Worm (Caenorhabditis elegans) whole organism, L4 larva: Measurements from ENCODE around the gene Y39B6A.34.

Experiments
- ama-1 ChIP-seq: fragments of 150-350 bp; optimal IDR thresholded peaks from 2 replicates; lab custom pipeline; 2014; ENCODE audit warnings: inconsistent platforms, mixed read lengths
- ceh-82 ChIP-seq: sonication (generic microtip); optimal IDR thresholded peaks from 2 replicates; lab custom pipeline; 2017; ENCODE audit warnings: missing biosample characterization, missing genetic modification characterization
- lir-3 ChIP-seq: sonication (generic microtip); optimal IDR thresholded peaks from 2 replicates; lab custom pipeline; 2016; ENCODE audit warnings: mild to moderate bottlenecking, missing genetic modification characterization, missing compliant biosample characterization
- mep-1 ChIP-seq: fragments of 150-350 bp; sonication (generic microtip); optimal IDR thresholded peaks from 3 replicates; lab custom pipeline; 2014; ENCODE audit warnings: missing biosample characterization, missing genetic modification characterization
- nhr-237 ChIP-seq: sonication (generic microtip); optimal IDR thresholded peaks from 2 replicates; lab custom pipeline; 2017; ENCODE audit warnings: missing biosample characterization, missing genetic modification characterization
- nhr-77 ChIP-seq: fragments of 150-350 bp; optimal IDR thresholded peaks from 2 replicates; lab custom pipeline; 2014; ENCODE audit warnings: missing biosample characterization, missing genetic modification characterization
- pha-4 ChIP-seq, 2 experiments: fragments of 150-350 bp in 1 of 2; fragments of 200-800 bp in 1 of 2; sonication (Bioruptor generic) in 1 of 2; IDR thresholded peaks in 1 of 2; optimal IDR thresholded peaks in 1 of 2; 2 replicates each; pipeline versions ENCODE4 v1.3.6 to Lab custom; 2014 to 2022; ENCODE audit warnings: missing genetic modification characterization in 2 of 2, missing genetic modification reagents in 2 of 2, missing biosample characterization in 1 of 2, missing compliant biosample characterization in 1 of 2
- pqm-1 ChIP-seq: sonication (generic microtip); optimal IDR thresholded peaks from 2 replicates; lab custom pipeline; 2017; ENCODE audit warnings: missing biosample characterization, missing genetic modification characterization
- snpc-1.2 ChIP-seq: fragments of 200-800 bp; sonication (Bioruptor generic); IDR thresholded peaks from 2 replicates; pipeline ENCODE4 v1.3.6; 2022; ENCODE audit warnings: missing genetic modification reagents, missing genetic modification characterization, missing compliant biosample characterization
- snpc-4 ChIP-seq: fragments of 150-350 bp; optimal IDR thresholded peaks from 2 replicates; lab custom pipeline; 2014; ENCODE audit warnings: missing biosample characterization, missing genetic modification characterization
- spr-3 ChIP-seq: fragments of 200-800 bp; sonication (Bioruptor generic); optimal IDR thresholded peaks from 2 replicates; lab custom pipeline; 2018; ENCODE audit warnings: mild to moderate bottlenecking, missing genetic modification characterization, missing compliant biosample characterization
- unc-62 ChIP-seq, 3 experiments: fragments of 150-350 bp in 1 of 3; sonication (generic microtip); optimal IDR thresholded peaks in 2 of 3; peaks in 1 of 3; 1 replicate in 1 of 3; 2 replicates in 2 of 3; lab custom pipeline; 2014 to 2017; ENCODE audit warnings: missing biosample characterization in 3 of 3, missing genetic modification characterization in 3 of 3, missing genetic modification reagents in 3 of 3, missing genotype in 1 of 3
- zag-1 ChIP-seq: fragments of 150-350 bp; optimal IDR thresholded peaks from 2 replicates; lab custom pipeline; 2014; ENCODE audit warnings: missing biosample characterization, missing genetic modification characterization
- zfp-2 ChIP-seq: sonication (generic microtip); optimal IDR thresholded peaks from 2 replicates; lab custom pipeline; 2016; ENCODE audit warnings: mild to moderate bottlenecking, missing genetic modification characterization, missing compliant biosample characterization

- TF ChIP-seq zfp-2 (tag; lab: Kevin White, UChicago), result no peak
- TF ChIP-seq pqm-1 (tag; lab: Kevin White, UChicago), result no peak
- no peak for TF ChIP-seq zag-1 (tag; lab: Kevin White, UChicago)
- TF ChIP-seq lir-3 (tag; lab: Kevin White, UChicago), result no peak
- TF ChIP-seq snpc-4, result no peak
- TF ChIP-seq ama-1 (lab: Kevin White, UChicago), result no peak
- no peak for TF ChIP-seq nhr-77 (tag; lab: Kevin White, UChicago)
- TF ChIP-seq nhr-237 (tag; lab: Kevin White, UChicago), result no peak
- no peak for TF ChIP-seq unc-62 (GFP tag; optimal IDR thresholded peaks at IDR 0.05 in 1 of 2; lab: Kevin White, UChicago)
- no peak for TF ChIP-seq unc-62 (tag; optimal IDR thresholded peaks at IDR 0.05; lab: Kevin White, UChicago)
- TF ChIP-seq snpc-1.2 (GFP tag; lab: Robert Waterston, UW), result no peak
- no peak for TF ChIP-seq ceh-82 (tag; lab: Kevin White, UChicago)
- no peak for TF ChIP-seq pha-4 (GFP tag; IDR thresholded peaks at IDR 0.05; lab: Robert Waterston, UW)
- no peak for TF ChIP-seq pha-4 (tag; optimal IDR thresholded peaks at IDR 0.05; lab: Kevin White, UChicago)
- no peak for TF ChIP-seq mep-1 (tag; lab: Kevin White, UChicago)
- TF ChIP-seq spr-3 (GFP tag; lab: Kevin White, UChicago), result no peak
Observed at ce11 chrV:19027338-19027737, 26.5 kb downstream of the Y39B6A.34 start.
